Worm (Caenorhabditis elegans) whole organism, late embryonic: ENCODE measurements around the gene gly-11.

Experiments
- ama-1 ChIP-seq: fragments of 150-350 bp; optimal IDR thresholded peaks from 2 replicates; lab custom pipeline; 2014
- dve-1 ChIP-seq: sonication (generic microtip); optimal IDR thresholded peaks from 2 replicates; lab custom pipeline; 2017; ENCODE audit warnings: antibody characterized with exemption, mild to moderate bottlenecking, missing genetic modification characterization, missing compliant biosample characterization
- ets-4 ChIP-seq: sonication (generic microtip); optimal IDR thresholded peaks from 2 replicates; lab custom pipeline; 2016; ENCODE audit warnings: missing genetic modification characterization, missing compliant biosample characterization
- hlh-13 ChIP-seq: fragments of 200-800 bp; sonication (Bioruptor generic); optimal IDR thresholded peaks from 2 replicates; lab custom pipeline; 2018; ENCODE audit warnings: mild to moderate bottlenecking, missing genetic modification characterization, missing compliant biosample characterization
- nhr-11 ChIP-seq: fragments of 150-350 bp; optimal IDR thresholded peaks from 2 replicates; lab custom pipeline; 2014; ENCODE audit warnings: missing biosample characterization, missing genetic modification characterization
- npax-4 ChIP-seq: sonication (generic microtip); optimal IDR thresholded peaks from 2 replicates; lab custom pipeline; 2016; ENCODE audit warnings: missing genetic modification characterization, missing compliant biosample characterization
- sdc-2 ChIP-seq: sonication (generic microtip); optimal IDR thresholded peaks from 2 replicates; lab custom pipeline; 2016; ENCODE audit warnings: missing genotype, missing genetic modification characterization, missing compliant biosample characterization
- tbx-2 ChIP-seq: sonication (generic microtip); optimal IDR thresholded peaks from 2 replicates; lab custom pipeline; 2016; ENCODE audit warnings: missing genetic modification characterization, missing compliant biosample characterization

ce11 chrIII:12167030-12167429 lies 10.0 kb downstream of the gly-11 start:
- TF ChIP-seq dve-1 (tag; lab: Kevin White, UChicago) = no peak
- no peak for TF ChIP-seq nhr-11
- TF ChIP-seq npax-4 (tag; lab: Kevin White, UChicago) = no peak
- no peak for TF ChIP-seq ets-4 (tag; lab: Kevin White, UChicago)
- no peak for TF ChIP-seq hlh-13
- no peak for TF ChIP-seq sdc-2 (tag; lab: Kevin White, UChicago)
- TF ChIP-seq tbx-2 = no peak
- no peak for TF ChIP-seq ama-1
